Comparison of ENCODE assay signal across 1 worm cellular context in genomic region chrV:12478990-12479389, ce11.
A peak's percentile ranks its signal among the peaks of the same experiment; 100 is the strongest.
TF ChIP-seq lines count a peak whose summit lies in the region.

No protein-coding gene starts in this region.

TF ChIP-seq in whole organism, L1 larva, 84 proteins besides CTCF, POLR2A, EP300 and RAD21 (continued from another document):
- TF ChIP-seq pag-3 (tag; optimal IDR thresholded peaks at IDR 0.05; lab: Kevin White, UChicago; ENCODE audit: borderline replicate concordance, insufficient read depth): peak; percentile 95
- TF ChIP-seq ets-5 (GFP tag; IDR thresholded peaks at IDR 0.05; lab: Robert Waterston, UW): no peak
- TF ChIP-seq unc-62 (GFP tag; optimal IDR thresholded peaks at IDR 0.05; lab: Kevin White, UChicago): no peak
- no peak for TF ChIP-seq C04F5.9 (tag; optimal IDR thresholded peaks at IDR 0.05; lab: Kevin White, UChicago)
- TF ChIP-seq efl-1 (optimal IDR thresholded peaks at IDR 0.05; lab: Kevin White, UChicago): no peak
- TF ChIP-seq efl-1 (GFP tag; optimal IDR thresholded peaks at IDR 0.05 in 1 of 2; lab: Kevin White, UChicago): no peak
- TF ChIP-seq C34B4.2 (tag; optimal IDR thresholded peaks at IDR 0.05; lab: Kevin White, UChicago): no peak
- peak; percentile 11 for TF ChIP-seq snu-23 (GFP tag; optimal IDR thresholded peaks at IDR 0.05; lab: Kevin White, UChicago)
- TF ChIP-seq lin-15B (tag; optimal IDR thresholded peaks at IDR 0.05; lab: Kevin White, UChicago): no peak
- TF ChIP-seq ces-1 (GFP tag; optimal IDR thresholded peaks at IDR 0.05; lab: Kevin White, UChicago): no peak
- TF ChIP-seq sup-37 (GFP tag; optimal IDR thresholded peaks at IDR 0.05; lab: Kevin White, UChicago): no peak
- TF ChIP-seq sox-4 (tag; optimal IDR thresholded peaks at IDR 0.05; lab: Kevin White, UChicago): no peak
- TF ChIP-seq skn-1 (tag; optimal IDR thresholded peaks at IDR 0.05; lab: Kevin White, UChicago): no peak
- no peak for TF ChIP-seq dpl-1 (GFP tag; optimal IDR thresholded peaks at IDR 0.05; lab: Kevin White, UChicago)
- no peak for TF ChIP-seq ceh-8 (GFP tag; optimal IDR thresholded peaks at IDR 0.05; lab: Kevin White, UChicago)
- TF ChIP-seq aha-1 (tag; optimal IDR thresholded peaks at IDR 0.05; lab: Kevin White, UChicago): no peak
- no peak for TF ChIP-seq mdl-1 (tag; optimal IDR thresholded peaks at IDR 0.05; lab: Kevin White, UChicago)
- TF ChIP-seq nhr-76 (tag; optimal IDR thresholded peaks at IDR 0.05; lab: Kevin White, UChicago): no peak
- no peak for TF ChIP-seq nhr-11 (tag; optimal IDR thresholded peaks at IDR 0.05; lab: Kevin White, UChicago)
- TF ChIP-seq nhr-71 (tag; optimal IDR thresholded peaks at IDR 0.05; lab: Kevin White, UChicago): peak; percentile 40
- TF ChIP-seq zip-4 (GFP tag; optimal IDR thresholded peaks at IDR 0.05; lab: Kevin White, UChicago): no peak
- no peak for TF ChIP-seq nhr-47 (tag; optimal IDR thresholded peaks at IDR 0.05; lab: Kevin White, UChicago)
- TF ChIP-seq ztf-11 (tag; optimal IDR thresholded peaks at IDR 0.05; lab: Kevin White, UChicago): no peak
- no peak for TF ChIP-seq ceh-82 (tag; optimal IDR thresholded peaks at IDR 0.05; lab: Kevin White, UChicago)
- no peak for TF ChIP-seq isw-1 (GFP tag; IDR thresholded peaks at IDR 0.05; lab: Robert Waterston, UW)
- no peak for TF ChIP-seq irx-1 (tag; optimal IDR thresholded peaks at IDR 0.05; lab: Kevin White, UChicago)
- no peak for TF ChIP-seq nhr-20 (tag; optimal IDR thresholded peaks at IDR 0.05; lab: Kevin White, UChicago)
- no peak for TF ChIP-seq elt-2 (tag; optimal IDR thresholded peaks at IDR 0.05; lab: Kevin White, UChicago)
- TF ChIP-seq efl-3 (GFP tag; optimal IDR thresholded peaks at IDR 0.05; lab: Kevin White, UChicago): no peak
- no peak for TF ChIP-seq grh-1 (GFP tag; IDR thresholded peaks at IDR 0.05; lab: Robert Waterston, UW)
- TF ChIP-seq elt-3 (tag; optimal IDR thresholded peaks at IDR 0.05; lab: Kevin White, UChicago): no peak
- no peak for TF ChIP-seq egl-13 (tag; optimal IDR thresholded peaks at IDR 0.05; lab: Kevin White, UChicago)
- TF ChIP-seq nhr-28 (tag; optimal IDR thresholded peaks at IDR 0.05; lab: Kevin White, UChicago): no peak
- no peak for TF ChIP-seq ceh-88 (GFP tag; IDR thresholded peaks at IDR 0.05; lab: Robert Waterston, UW)
- no peak for TF ChIP-seq nhr-12 (tag; optimal IDR thresholded peaks at IDR 0.05; lab: Kevin White, UChicago)
- TF ChIP-seq fkh-8 (tag; optimal IDR thresholded peaks at IDR 0.05; lab: Kevin White, UChicago): no peak
- TF ChIP-seq lin-14 (GFP tag; optimal IDR thresholded peaks at IDR 0.05; lab: Kevin White, UChicago): peak; percentile 79
- no peak for TF ChIP-seq xbp-1 (tag; optimal IDR thresholded peaks at IDR 0.05; lab: Kevin White, UChicago)
- no peak for TF ChIP-seq hpl-2 (GFP tag; optimal IDR thresholded peaks at IDR 0.05; lab: Kevin White, UChicago)
- no peak for TF ChIP-seq sptf-1 (tag; optimal IDR thresholded peaks at IDR 0.05; lab: Kevin White, UChicago)
- TF ChIP-seq nhr-85 (tag; lab: Kevin White, UChicago): no peak
- TF ChIP-seq swsn-7 (tag; optimal IDR thresholded peaks at IDR 0.05; lab: Kevin White, UChicago): no peak
- TF ChIP-seq snpc-4 (tag; optimal IDR thresholded peaks at IDR 0.05; lab: Kevin White, UChicago): no peak
- TF ChIP-seq unc-98 (GFP tag; IDR thresholded peaks at IDR 0.05; lab: Robert Waterston, UW): no peak
- 0 out of 2 replicates have a peak, but pooled peaks have one; percentile 17 for TF ChIP-seq nhr-19 (GFP tag; conservative IDR thresholded peaks at IDR 0.05; lab: Robert Waterston, UW)
- no peak for TF ChIP-seq unc-30 (tag; optimal IDR thresholded peaks at IDR 0.05; lab: Kevin White, UChicago)
- no peak for TF ChIP-seq ceh-63 (GFP tag; optimal IDR thresholded peaks at IDR 0.05; lab: Kevin White, UChicago)
- TF ChIP-seq C16A3.4 (tag; optimal IDR thresholded peaks at IDR 0.05; lab: Kevin White, UChicago): no peak
- peak; percentile 44 for TF ChIP-seq rnt-1 (tag; optimal IDR thresholded peaks at IDR 0.05; lab: Kevin White, UChicago)
- TF ChIP-seq pqm-1 (tag; optimal IDR thresholded peaks at IDR 0.05; lab: Kevin White, UChicago): no peak
- TF ChIP-seq ama-1 (optimal IDR thresholded peaks at IDR 0.05; lab: Kevin White, UChicago): no peak
- TF ChIP-seq nhr-77 (tag; optimal IDR thresholded peaks at IDR 0.05; lab: Kevin White, UChicago): no peak
- TF ChIP-seq lin-13 (GFP tag; optimal IDR thresholded peaks at IDR 0.05; lab: Kevin White, UChicago): no peak
